Fruit fly (Drosophila melanogaster): ENCODE measurements around the gene Tom70.
A peak's percentile ranks its signal among the peaks of the same experiment; 100 is the strongest.

The Tom70 gene

dm6 chr2L:12049133-12049532 lies 10.8 kb upstream of the Tom70 start, which contains the start of gene PLCXD:
TSS of gene PLCXD (plus strand) at chr2L:12049418.
- TF ChIP-seq fkh (GFP tag; optimal IDR thresholded peaks at IDR 0.05), result peak; percentile 32
- no peak for TF ChIP-seq CG31627 (GFP tag; optimal IDR thresholded peaks at IDR 0.05)

DNA sequence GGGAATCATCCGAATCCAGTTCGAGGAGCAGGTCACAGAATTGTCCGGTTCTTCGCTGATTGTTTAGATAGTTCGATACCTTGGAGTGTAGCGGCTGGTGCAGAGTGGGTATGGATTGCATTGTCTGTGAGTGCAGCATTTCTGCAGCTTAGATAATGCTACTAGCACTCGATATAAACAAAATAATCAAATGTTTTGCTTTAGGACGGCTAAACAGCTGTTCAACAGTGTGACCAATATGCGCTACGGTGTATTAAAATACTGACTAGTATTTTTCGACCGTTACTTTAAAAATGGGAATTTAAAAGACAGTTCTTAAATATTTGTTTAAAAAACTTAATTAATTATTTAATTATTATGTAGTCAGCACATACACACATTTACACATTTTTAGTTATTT lies 10.4 kb upstream of the Tom70 start, which contains the start of gene Plzf:
Gene Plzf (minus strand): TSS at position 196 of the 400 bp plus-strand sequence.
- TF ChIP-seq CG9139 (GFP tag; optimal IDR thresholded peaks at IDR 0.05) (no peak), CG16779 (tag; optimal IDR thresholded peaks at IDR 0.05) (no peak), pdm3 (GFP tag; optimal IDR thresholded peaks at IDR 0.05) (no peak), fd59A (GFP tag; optimal IDR thresholded peaks at IDR 0.05) (no peak), CG6792 (GFP tag; optimal IDR thresholded peaks at IDR 0.05) (no peak), Blimp-1 (GFP tag; optimal IDR thresholded peaks at IDR 0.05) (no peak), Ets96B (tag; optimal IDR thresholded peaks at IDR 0.05) (no peak), eg (GFP tag; IDR thresholded peaks at IDR 0.05) (no peak)

DNA sequence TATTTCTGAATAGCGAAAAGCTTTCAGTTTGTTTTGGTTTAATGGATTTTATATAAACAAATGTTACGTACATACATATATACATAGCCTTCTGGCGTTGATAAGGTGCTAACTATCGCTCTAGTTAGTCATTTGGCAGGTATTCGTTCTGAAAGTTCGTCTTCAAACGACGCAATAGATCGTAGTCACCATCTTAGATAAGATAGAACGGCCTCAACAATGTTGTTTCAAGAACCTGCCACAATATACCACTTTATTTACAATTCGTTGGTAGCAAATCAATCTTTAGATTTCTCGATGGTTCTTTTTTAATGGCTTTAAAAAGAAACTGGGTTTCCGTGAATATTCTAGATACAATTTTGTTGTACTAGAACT lies 8.5 kb upstream of the Tom70 start:
- TF ChIP-seq CG4318 (GFP tag; optimal IDR thresholded peaks at IDR 0.05), result no peak
- peak; percentile 30 for TF ChIP-seq Hr4 (GFP tag; optimal IDR thresholded peaks at IDR 0.05)

DNA sequence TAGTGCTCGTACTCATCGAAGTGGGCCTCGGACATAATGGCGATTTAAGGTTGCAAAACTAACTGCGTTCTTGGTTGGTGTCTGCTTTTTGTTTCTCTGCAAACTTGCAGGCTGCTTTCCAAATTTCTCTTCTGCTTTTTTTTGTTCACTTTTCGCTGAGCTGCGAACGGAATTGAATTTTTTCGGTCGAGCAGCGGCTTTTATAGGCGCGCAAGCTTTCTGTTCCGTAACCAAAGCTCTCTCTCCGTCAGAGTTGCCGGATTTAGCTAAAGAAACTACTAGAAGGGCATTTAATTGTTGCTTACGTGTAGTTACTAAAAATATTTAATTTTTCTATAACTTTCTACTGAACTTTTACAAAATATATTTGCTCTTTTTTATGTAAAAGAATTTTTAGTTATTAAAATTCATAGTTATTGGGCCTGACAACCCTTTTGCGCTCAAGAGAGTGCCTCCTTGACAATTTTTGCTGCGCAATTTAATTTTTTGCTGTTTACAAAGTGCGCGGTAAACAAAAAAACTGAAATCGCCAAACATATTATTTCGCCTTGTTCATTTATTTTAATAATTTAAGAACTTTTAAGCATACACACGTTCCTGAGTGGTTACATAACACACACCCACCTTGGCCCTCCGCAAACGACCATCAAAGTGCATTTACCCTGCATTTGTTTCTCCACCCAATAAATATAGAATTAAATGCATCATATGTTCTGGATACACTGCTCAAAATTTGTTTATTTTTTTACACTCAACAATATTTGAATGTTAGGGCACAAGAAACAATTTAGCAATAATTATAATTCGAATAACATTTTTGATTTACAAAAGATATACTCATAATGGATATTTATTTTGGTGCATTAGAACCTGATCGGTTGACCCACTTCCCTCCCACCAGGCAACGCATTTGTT lies 7.9 kb upstream of the Tom70 start, which contains the start of gene CG6770:
Gene CG6770 (minus strand): TSS at position 178 of the 915 bp plus-strand sequence.
- peak; percentile 92 for TF ChIP-seq Smox (GFP tag; optimal IDR thresholded peaks at IDR 0.05)
- TF ChIP-seq fkh (GFP tag; optimal IDR thresholded peaks at IDR 0.05), result peak; percentile 74
- peak; percentile 88 for TF ChIP-seq CG8632 (GFP tag; optimal IDR thresholded peaks at IDR 0.05)
- TF ChIP-seq lz (GFP tag; optimal IDR thresholded peaks at IDR 0.05), result peak; percentile 90
- TF ChIP-seq ss (GFP tag; optimal IDR thresholded peaks at IDR 0.05), result peak; percentile 81 to 87
- peak; percentile 72 for TF ChIP-seq net (GFP tag; optimal IDR thresholded peaks at IDR 0.05)
- TF ChIP-seq salr (GFP tag; optimal IDR thresholded peaks at IDR 0.05), result peak; percentile 28 to 76
- peak; percentile 87 for TF ChIP-seq topi (GFP tag; optimal IDR thresholded peaks at IDR 0.05)
- peak; percentile 25 for TF ChIP-seq dac (GFP tag; optimal IDR thresholded peaks at IDR 0.05)
- peak; percentile 71 for TF ChIP-seq Hr39 (GFP tag; optimal IDR thresholded peaks at IDR 0.05)
- peak; percentile 74 for TF ChIP-seq Sox14 (GFP tag; optimal IDR thresholded peaks at IDR 0.05)
- peak; percentile 91 for TF ChIP-seq Met (GFP tag; optimal IDR thresholded peaks at IDR 0.05)
- peak; percentile 94 for TF ChIP-seq svp (GFP tag)
- TF ChIP-seq CG3032 (tag; optimal IDR thresholded peaks at IDR 0.05), result peak; percentile 88
- peak; percentile 76 for TF ChIP-seq CG11294 (GFP tag; IDR thresholded peaks at IDR 0.05)
- TF ChIP-seq CG6808 (GFP tag; optimal IDR thresholded peaks at IDR 0.05), result peak; percentile 88
- peak; percentile 93 for TF ChIP-seq esn (GFP tag; optimal IDR thresholded peaks at IDR 0.05)
- TF ChIP-seq pdm3 (GFP tag; optimal IDR thresholded peaks at IDR 0.05), result peak; percentile 87
- peak; percentile 89 for TF ChIP-seq CG34406 (GFP tag; optimal IDR thresholded peaks at IDR 0.05)
- TF ChIP-seq Blimp-1 (GFP tag; optimal IDR thresholded peaks at IDR 0.05), result peak; percentile 75
- peak; percentile 85 for TF ChIP-seq CG16779 (tag; optimal IDR thresholded peaks at IDR 0.05)
- TF ChIP-seq Sox102F (GFP tag; optimal IDR thresholded peaks at IDR 0.05), result peak; percentile 91
- TF ChIP-seq CG31627 (GFP tag; optimal IDR thresholded peaks at IDR 0.05), result peak; percentile 82
- TF ChIP-seq Sox15 (GFP tag; optimal IDR thresholded peaks at IDR 0.05), result peak; percentile 61
- peak; percentile 74 for TF ChIP-seq CG10631 (GFP tag; optimal IDR thresholded peaks at IDR 0.05)
- peak; percentile 78 for TF ChIP-seq spab (GFP tag; optimal IDR thresholded peaks at IDR 0.05)
- peak; percentile 89 for TF ChIP-seq CG8119 (GFP tag; IDR thresholded peaks at IDR 0.05)
- TF ChIP-seq Hr4 (GFP tag; optimal IDR thresholded peaks at IDR 0.05), result peak; percentile 85
- peak; percentile 80 for TF ChIP-seq CG10669 (GFP tag; optimal IDR thresholded peaks at IDR 0.05)
- TF ChIP-seq CG3919 (GFP tag; optimal IDR thresholded peaks at IDR 0.05), result peak; percentile 87
- TF ChIP-seq eg (GFP tag; IDR thresholded peaks at IDR 0.05), result peak; percentile 95
- peak; percentile 85 for TF ChIP-seq Eip75B (GFP tag; optimal IDR thresholded peaks at IDR 0.05)
- peak; percentile 83 for TF ChIP-seq dsx (GFP tag; optimal IDR thresholded peaks at IDR 0.05; ENCODE audit: poor library complexity, severe bottlenecking)
- TF ChIP-seq cyc (GFP tag; optimal IDR thresholded peaks at IDR 0.05), result peak; percentile 80
- TF ChIP-seq OdsH (GFP tag; optimal IDR thresholded peaks at IDR 0.05), result peak; percentile 87
- TF ChIP-seq acj6 (GFP tag; optimal IDR thresholded peaks at IDR 0.05), result peak; percentile 89
- TF ChIP-seq Lpt (GFP tag; optimal IDR thresholded peaks at IDR 0.05), result peak; percentile 43

Data from whole organism, prepupa.